Fruit fly (Drosophila melanogaster) whole organism, embryonic: Measurements from ENCODE around the gene Ts.

Experiments
- CG1024 ChIP-seq: fragments of 200-800 bp; sonication (Bioruptor generic); IDR thresholded peaks from 2 replicates; pipeline ENCODE4 v1.3.6; 2022; ENCODE audit warnings: missing biosample characterization, missing genetic modification characterization
- CG12744 ChIP-seq: fragments of 200-800 bp; sonication (Bioruptor generic); optimal IDR thresholded peaks from 2 replicates; lab custom pipeline; 2016; ENCODE audit warnings: missing biosample characterization, missing genetic modification characterization
- CG13894 ChIP-seq: fragments of 200-800 bp; sonication (Bioruptor generic); optimal IDR thresholded peaks from 3 replicates; lab custom pipeline; 2018; ENCODE audit warnings: missing biosample characterization, mild to moderate bottlenecking, missing genetic modification characterization, moderate library complexity
- CG15011 ChIP-seq: fragments of 200-800 bp; sonication (Bioruptor generic); optimal IDR thresholded peaks from 3 replicates; lab custom pipeline; 2018; ENCODE audit warnings: missing biosample characterization, mild to moderate bottlenecking, missing genetic modification characterization
- CG15601 ChIP-seq: fragments of 200-800 bp; sonication (Bioruptor generic); optimal IDR thresholded peaks from 3 replicates; lab custom pipeline; 2019; ENCODE audit warnings: missing biosample characterization, mild to moderate bottlenecking, missing genetic modification characterization, moderate library complexity
- CG16813 ChIP-seq: fragments of 200-800 bp; sonication (Bioruptor generic); IDR thresholded peaks from 3 replicates; pipeline ENCODE4 v1.3.6; 2022; ENCODE audit warnings: missing biosample characterization, missing genetic modification characterization; ENCODE audit not compliant: partially characterized antibody
- CG17186 ChIP-seq: fragments of 200-800 bp; sonication (Bioruptor generic); optimal IDR thresholded peaks from 3 replicates; lab custom pipeline; 2017; ENCODE audit warnings: missing biosample characterization, missing genetic modification reagents, missing genetic modification characterization
- CG17359 ChIP-seq: fragments of 200-800 bp; sonication (Bioruptor generic); optimal IDR thresholded peaks from 3 replicates; lab custom pipeline; 2018; ENCODE audit warnings: missing biosample characterization, mild to moderate bottlenecking, missing genetic modification characterization, moderate library complexity
- CG18599 ChIP-seq: fragments of 200-800 bp; sonication (Bioruptor generic); optimal IDR thresholded peaks from 3 replicates; lab custom pipeline; 2017; ENCODE audit warnings: missing biosample characterization, missing genetic modification characterization, mild to moderate bottlenecking, moderate library complexity, missing genetic modification reagents
- CG2678 ChIP-seq: fragments of 200-800 bp; sonication (Bioruptor generic); optimal IDR thresholded peaks from 3 replicates; lab custom pipeline; 2019; ENCODE audit warnings: missing biosample characterization, mild to moderate bottlenecking, missing genetic modification characterization, moderate library complexity
- CG2712 ChIP-seq: fragments of 200-800 bp; optimal IDR thresholded peaks from 3 replicates; lab custom pipeline; 2019; ENCODE audit warnings: missing biosample characterization, mild to moderate bottlenecking, missing genetic modification characterization, moderate library complexity
- CG30403 ChIP-seq: fragments of 200-800 bp; sonication (Bioruptor generic); optimal IDR thresholded peaks from 3 replicates; lab custom pipeline; 2016; ENCODE audit warnings: missing biosample characterization, missing genetic modification characterization
- CG3163 ChIP-seq: fragments of 200-800 bp; sonication (Bioruptor generic); optimal IDR thresholded peaks from 3 replicates; lab custom pipeline; 2016; ENCODE audit warnings: missing biosample characterization, missing genetic modification characterization
- CG42726 ChIP-seq: fragments of 200-800 bp; sonication (Bioruptor generic); IDR thresholded peaks from 2 replicates; pipeline ENCODE4 v1.3.6; 2022; ENCODE audit warnings: missing biosample characterization, missing genetic modification characterization; ENCODE audit not compliant: partially characterized antibody
- CG4328 ChIP-seq: fragments of 200-800 bp; sonication (Bioruptor generic); optimal IDR thresholded peaks from 3 replicates; lab custom pipeline; 2017; ENCODE audit warnings: missing biosample characterization, missing genetic modification reagents, missing genetic modification characterization
- CG43689 ChIP-seq: fragments of 200-800 bp; sonication (Bioruptor generic); IDR thresholded peaks from 2 replicates; pipeline ENCODE4 v1.3.6; 2022; ENCODE audit warnings: missing biosample characterization, missing genetic modification characterization
- CG5180 ChIP-seq: fragments of 200-800 bp; sonication (Bioruptor generic); optimal IDR thresholded peaks from 3 replicates; lab custom pipeline; 2017; ENCODE audit warnings: missing biosample characterization, missing genetic modification characterization, mild to moderate bottlenecking, moderate library complexity, missing genetic modification reagents
- CG7963 ChIP-seq: fragments of 200-800 bp; sonication (Bioruptor generic); IDR thresholded peaks from 3 replicates; pipeline ENCODE4 v1.3.6; 2022; ENCODE audit warnings: missing biosample characterization, missing genetic modification characterization; ENCODE audit not compliant: partially characterized antibody
- CG8765 ChIP-seq: fragments of 200-800 bp; sonication (Bioruptor generic); IDR thresholded peaks from 2 replicates; pipeline ENCODE4 v1.3.6; 2022; ENCODE audit warnings: missing biosample characterization, missing genetic modification characterization
- CG9437 ChIP-seq: fragments of 200-800 bp; sonication (Bioruptor generic); optimal IDR thresholded peaks from 2 replicates; lab custom pipeline; 2018; ENCODE audit warnings: missing biosample characterization, mild to moderate bottlenecking, missing genetic modification characterization
- Chrac-16 ChIP-seq: fragments of 200-800 bp; sonication (Bioruptor generic); optimal IDR thresholded peaks from 3 replicates; lab custom pipeline; 2016; ENCODE audit warnings: missing biosample characterization, missing genetic modification characterization
- D19A ChIP-seq: fragments of 200-800 bp; optimal IDR thresholded peaks from 3 replicates; lab custom pipeline; 2019; ENCODE audit warnings: missing biosample characterization, mild to moderate bottlenecking, missing genetic modification characterization, moderate library complexity
- Jarid2 ChIP-seq: fragments of 200-800 bp; sonication (Bioruptor generic); optimal IDR thresholded peaks from 3 replicates; lab custom pipeline; 2017; ENCODE audit warnings: mild to moderate bottlenecking, missing biosample characterization, missing genetic modification reagents, missing genetic modification characterization
- NC2β ChIP-seq: fragments of 200-800 bp; sonication (Bioruptor generic); optimal IDR thresholded peaks from 2 replicates; lab custom pipeline; 2016; ENCODE audit warnings: missing biosample characterization, missing genetic modification characterization
- Ptx1 ChIP-seq: fragments of 200-800 bp; sonication (Bioruptor generic); IDR thresholded peaks from 2 replicates; pipeline ENCODE4 v1.3.6; 2022; ENCODE audit warnings: missing biosample characterization, missing genetic modification characterization
- Sox102F ChIP-seq: fragments of 200-800 bp; sonication (Bioruptor generic); optimal IDR thresholded peaks from 2 replicates; lab custom pipeline; 2018; ENCODE audit warnings: missing biosample characterization, mild to moderate bottlenecking, missing genetic modification characterization, moderate library complexity
- Ssrp ChIP-seq: fragments of 200-800 bp; sonication (Bioruptor generic); optimal IDR thresholded peaks from 2 replicates; lab custom pipeline; 2018; ENCODE audit warnings: missing biosample characterization, mild to moderate bottlenecking, missing genetic modification characterization, moderate library complexity
- Stat92E ChIP-seq, 3 experiments: fragments of >200 bp in 2 of 3; fragments of 200-800 bp in 1 of 3; sonication (Bioruptor generic) in 1 of 3; optimal IDR thresholded peaks; 2 replicates each; lab custom pipeline; 2017 to 2019; ENCODE audit warnings: missing biosample characterization in 3 of 3, missing genetic modification characterization in 3 of 3, mild to moderate bottlenecking in 1 of 3, moderate library complexity in 1 of 3
- chif ChIP-seq, 2 experiments: fragments of 200-800 bp; sonication (Bioruptor generic); optimal IDR thresholded peaks; 3 replicates each; lab custom pipeline; 2016; ENCODE audit warnings: missing biosample characterization in 2 of 2, missing genetic modification characterization in 2 of 2
- chn ChIP-seq: fragments of 200-800 bp; sonication (Bioruptor generic); optimal IDR thresholded peaks from 2 replicates; lab custom pipeline; 2016; ENCODE audit warnings: missing biosample characterization, missing genetic modification characterization
- disco-r ChIP-seq: fragments of 200-800 bp; sonication (Bioruptor generic); optimal IDR thresholded peaks from 2 replicates; lab custom pipeline; 2016; ENCODE audit warnings: missing biosample characterization, missing genetic modification characterization
- gem ChIP-seq: fragments of 200-800 bp; sonication (Bioruptor generic); optimal IDR thresholded peaks from 2 replicates; lab custom pipeline; 2019; ENCODE audit warnings: missing biosample characterization, mild to moderate bottlenecking, missing genetic modification characterization, moderate library complexity
- gro ChIP-seq: fragments of 200-800 bp; sonication (Bioruptor generic); optimal IDR thresholded peaks from 2 replicates; lab custom pipeline; 2016; ENCODE audit warnings: missing biosample characterization, missing genetic modification characterization
- jing ChIP-seq: fragments of 200-800 bp; sonication (Bioruptor generic); optimal IDR thresholded peaks from 2 replicates; lab custom pipeline; 2018; ENCODE audit warnings: missing biosample characterization, mild to moderate bottlenecking, missing genetic modification characterization
- knrl ChIP-seq: fragments of 200-800 bp; sonication (Bioruptor generic); IDR thresholded peaks from 3 replicates; pipeline ENCODE4 v1.3.6; 2022; ENCODE audit warnings: missing biosample characterization, missing genetic modification characterization; ENCODE audit not compliant: partially characterized antibody
- luna ChIP-seq: fragments of 200-800 bp; sonication (Bioruptor generic); optimal IDR thresholded peaks from 2 replicates; lab custom pipeline; 2016; ENCODE audit warnings: missing biosample characterization, missing genetic modification characterization
- nom ChIP-seq: fragments of 200-800 bp; sonication (Bioruptor generic); optimal IDR thresholded peaks from 2 replicates; lab custom pipeline; 2017; ENCODE audit warnings: missing biosample characterization, missing genetic modification characterization, mild to moderate bottlenecking, moderate library complexity, missing genetic modification reagents
- oc ChIP-seq: fragments of 200-800 bp; sonication (Bioruptor generic); optimal IDR thresholded peaks from 2 replicates; lab custom pipeline; 2018; ENCODE audit warnings: missing biosample characterization, mild to moderate bottlenecking, missing genetic modification characterization, moderate library complexity
- pan ChIP-seq, 4 experiments: fragments of >200 bp in 3 of 4; fragments of 200-800 bp in 1 of 4; sonication (Bioruptor generic) in 1 of 4; optimal IDR thresholded peaks in 3 of 4; IDR thresholded peaks in 1 of 4; 2 replicates each; pipeline versions ENCODE4 v1.3.6 to Lab custom; 2017 to 2022; ENCODE audit warnings: missing biosample characterization in 2 of 4, missing genetic modification characterization in 2 of 4, mixed read lengths in 1 of 4
- pb ChIP-seq: fragments of 200-800 bp; sonication (Bioruptor generic); optimal IDR thresholded peaks from 3 replicates; lab custom pipeline; 2016; ENCODE audit warnings: missing biosample characterization, missing genetic modification characterization
- phol ChIP-seq: fragments of 200-800 bp; sonication (Bioruptor generic); optimal IDR thresholded peaks from 3 replicates; lab custom pipeline; 2018; ENCODE audit warnings: missing biosample characterization, mild to moderate bottlenecking, missing genetic modification characterization, moderate library complexity
- pum ChIP-seq: fragments of 200-800 bp; sonication (Bioruptor generic); optimal IDR thresholded peaks from 2 replicates; lab custom pipeline; 2016; ENCODE audit warnings: missing biosample characterization, missing genetic modification characterization
- sens ChIP-seq: fragments of 200-800 bp; sonication (Bioruptor generic); peaks from one replicate; lab custom pipeline; 2016; ENCODE audit warnings: missing biosample characterization, missing genetic modification characterization
- slou ChIP-seq: fragments of 200-800 bp; sonication (Bioruptor generic); optimal IDR thresholded peaks from 3 replicates; lab custom pipeline; 2016; ENCODE audit warnings: missing biosample characterization, missing genetic modification characterization
- sr ChIP-seq: fragments of 200-800 bp; sonication (Bioruptor generic); IDR thresholded peaks from 3 replicates; pipeline ENCODE4 v1.3.6; 2022; ENCODE audit warnings: missing biosample characterization, missing genetic modification characterization
- tup ChIP-seq: fragments of 200-800 bp; sonication (Bioruptor generic); optimal IDR thresholded peaks from 2 replicates; lab custom pipeline; 2016; ENCODE audit warnings: missing biosample characterization, mild to moderate bottlenecking, missing genetic modification characterization, moderate library complexity
- zen2 ChIP-seq: fragments of 200-800 bp; sonication (Bioruptor generic); IDR thresholded peaks from 3 replicates; pipeline ENCODE4 v1.3.6; 2022; ENCODE audit warnings: missing biosample characterization, missing genetic modification characterization; ENCODE audit not compliant: partially characterized antibody
- zf30C ChIP-seq: fragments of 200-800 bp; sonication (Bioruptor generic); optimal IDR thresholded peaks from 3 replicates; lab custom pipeline; 2018; ENCODE audit warnings: missing biosample characterization, mild to moderate bottlenecking, missing genetic modification characterization

The Ts gene

dm6 chr2L:2972439-2972936 lies 3.0 kb upstream of the Ts start, which contains the start of the genes Rrp1 and gammaTub23C (continued):
- TF ChIP-seq CG2712 (tag; lab: Kevin White, UChicago) (peak; percentile 94), CG42726 (GFP tag; lab: Robert Waterston, UW) (no peak), oc (tag; lab: Kevin White, UChicago) (peak; percentile 67), CG13894 (tag; lab: Kevin White, UChicago) (peak; percentile 53), CG30403 (peak; percentile 97), sens (GFP tag; lab: Kevin White, UChicago) (peak; percentile 96), Ptx1 (peak; percentile 92), slou (GFP tag; lab: Kevin White, UChicago) (peak; percentile 94), zf30C (GFP tag; lab: Kevin White, UChicago) (no peak), CG16813 (no peak), knrl (GFP tag; lab: Robert Waterston, UW) (no peak), pan (optimal IDR thresholded peaks at IDR 0.05; lab: Kevin White, UChicago) (no peak), pan (GFP tag; optimal IDR thresholded peaks at IDR 0.05 in 1 of 2, IDR thresholded peaks at IDR 0.05 in 1 of 2) (peak in 1 of 2 experiments; percentile 82), CG3163 (GFP tag; lab: Kevin White, UChicago) (peak; percentile 10), pb (GFP tag; lab: Kevin White, UChicago) (peak; percentile 47), jing (GFP tag; lab: Kevin White, UChicago) (peak; percentile 63), NC2β (GFP tag; lab: Kevin White, UChicago) (peak; percentile 55), CG2678 (tag; lab: Kevin White, UChicago) (peak; percentile 94), gro (GFP tag; lab: Kevin White, UChicago) (peak; percentile 50), Chrac-16 (GFP tag; lab: Kevin White, UChicago) (peak; percentile 92), CG15601 (tag; lab: Kevin White, UChicago) (peak; percentile 82), CG17359 (tag; lab: Kevin White, UChicago) (peak; percentile 84), CG12744 (peak; percentile 48), phol (tag; lab: Kevin White, UChicago) (peak; percentile 96), Jarid2 (GFP tag; lab: Kevin White, UChicago) (no peak), disco-r (GFP tag; lab: Kevin White, UChicago) (peak; percentile 41), CG18599 (GFP tag; lab: Kevin White, UChicago) (peak; percentile 92), pum (GFP tag; lab: Kevin White, UChicago) (peak; percentile 74), chif (GFP tag; optimal IDR thresholded peaks at IDR 0.05; lab: Kevin White, UChicago) (peak; percentile 48 to 81), CG15011 (GFP tag; lab: Kevin White, UChicago) (peak; percentile 87), CG8765 (GFP tag; lab: Robert Waterston, UW) (peak; percentile 61; the same call in 1 of the 2 replicates), CG7963 (GFP tag; lab: Robert Waterston, UW) (no peak), CG4328 (GFP tag; lab: Kevin White, UChicago) (peak; percentile 84), zen2 (GFP tag; lab: Robert Waterston, UW) (no peak), sr (no peak), chn (GFP tag; lab: Kevin White, UChicago) (peak; percentile 82), Sox102F (peak; percentile 87), Stat92E (GFP tag; optimal IDR thresholded peaks at IDR 0.05; lab: Kevin White, UChicago) (peak in 1 of 3 experiments; percentile 92), CG1024 (GFP tag; lab: Robert Waterston, UW) (peak; percentile 66; the same call in 1 of the 2 replicates), tup (GFP tag; lab: Kevin White, UChicago) (peak; percentile 69), Ssrp (tag; lab: Kevin White, UChicago) (peak; percentile 92), CG5180 (GFP tag; lab: Kevin White, UChicago) (peak; percentile 76), luna (GFP tag; lab: Kevin White, UChicago) (no peak), nom (GFP tag; lab: Kevin White, UChicago) (peak; percentile 84), CG9437 (GFP tag; lab: Kevin White, UChicago) (peak; percentile 93), CG43689 (0 out of 2 replicates have a peak, but pooled peaks have one; percentile 21), CG17186 (GFP tag; lab: Kevin White, UChicago) (peak; percentile 64), D19A (tag; lab: Kevin White, UChicago) (peak; percentile 83), gem (peak; percentile 95)
